Worm (Caenorhabditis elegans): ENCODE data around the gene F17C11.12.

DNA sequence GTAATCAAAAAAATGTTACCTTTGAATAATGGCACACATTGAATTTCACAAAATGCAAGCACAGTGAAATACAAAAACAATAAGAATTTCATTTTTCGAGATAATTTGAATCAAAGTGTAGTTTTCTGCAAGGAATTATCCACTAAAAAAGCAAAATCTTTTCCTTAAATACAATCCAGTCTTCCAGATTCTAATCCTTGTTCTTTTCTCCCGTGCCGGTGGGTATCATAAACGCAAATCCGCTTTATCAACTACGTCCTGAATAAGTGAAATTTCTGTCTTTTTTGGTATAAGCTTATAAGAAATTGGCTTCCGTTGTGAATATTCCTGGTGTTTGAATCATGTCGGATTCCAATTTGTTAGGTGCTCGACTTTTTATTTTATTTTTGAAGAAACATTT is 48.6 kb downstream of the F17C11.12 start:
- TF ChIP-seq spr-1 (tag; optimal IDR thresholded peaks at IDR 0.05) = no peak
- TF ChIP-seq lim-7 (GFP tag; IDR thresholded peaks at IDR 0.05) = no peak
- TF ChIP-seq unc-39 (tag; optimal IDR thresholded peaks at IDR 0.05) = no peak
- no peak for TF ChIP-seq pha-4 (GFP tag; IDR thresholded peaks at IDR 0.05)
- no peak for TF ChIP-seq pha-4 (tag; optimal IDR thresholded peaks at IDR 0.05)
- no peak for TF ChIP-seq zag-1 (tag; optimal IDR thresholded peaks at IDR 0.05)
- no peak for TF ChIP-seq ces-1 (GFP tag; optimal IDR thresholded peaks at IDR 0.05)
- TF ChIP-seq nhr-11 (tag; optimal IDR thresholded peaks at IDR 0.05) = no peak
- no peak for TF ChIP-seq snpc-4 (tag; optimal IDR thresholded peaks at IDR 0.05)

All from whole organism, L4 larva.